Fruit fly (Drosophila melanogaster) whole organism, embryonic: ENCODE results near the gene Pgm1.

Experiments used
- BEAF-32 ChIP-seq: fragments of 200-800 bp; sonication (Bioruptor generic); optimal IDR thresholded peaks from 3 replicates; lab custom pipeline; 2017; ENCODE audit warnings: missing biosample characterization, missing genetic modification characterization, mild to moderate bottlenecking, moderate library complexity, missing genetic modification reagents
- CG11085 ChIP-seq: fragments of 200-800 bp; sonication (Bioruptor generic); IDR thresholded peaks from 2 replicates; pipeline ENCODE4 v1.3.6; 2022; ENCODE audit warnings: missing biosample characterization, missing genetic modification characterization
- CG11504 ChIP-seq: fragments of 200-800 bp; sonication (Bioruptor generic); optimal IDR thresholded peaks from 3 replicates; lab custom pipeline; 2019; ENCODE audit warnings: missing biosample characterization, mild to moderate bottlenecking, missing genetic modification characterization, moderate library complexity
- CG11723 ChIP-seq: fragments of 200-800 bp; sonication (Bioruptor generic); optimal IDR thresholded peaks from 2 replicates; lab custom pipeline; 2017; ENCODE audit warnings: missing biosample characterization, mild to moderate bottlenecking, missing genetic modification characterization
- CG12659 ChIP-seq: fragments of 200-800 bp; sonication (Bioruptor generic); optimal IDR thresholded peaks from 3 replicates; lab custom pipeline; 2017; ENCODE audit warnings: mild to moderate bottlenecking, missing biosample characterization, missing genetic modification reagents, missing genetic modification characterization
- CG13296 ChIP-seq: fragments of 200-800 bp; sonication (Bioruptor generic); optimal IDR thresholded peaks from 3 replicates; lab custom pipeline; 2018; ENCODE audit warnings: missing biosample characterization, mild to moderate bottlenecking, missing genetic modification characterization
- CG15601 ChIP-seq: fragments of 200-800 bp; sonication (Bioruptor generic); optimal IDR thresholded peaks from 3 replicates; lab custom pipeline; 2019; ENCODE audit warnings: missing biosample characterization, mild to moderate bottlenecking, missing genetic modification characterization, moderate library complexity
- CG16779 ChIP-seq: fragments of 200-800 bp; sonication (Bioruptor generic); IDR thresholded peaks from 2 replicates; pipeline ENCODE4 v1.3.6; 2022; ENCODE audit warnings: missing biosample characterization, missing genetic modification characterization
- CG17802 ChIP-seq: fragments of 200-800 bp; sonication (Bioruptor generic); optimal IDR thresholded peaks from 2 replicates; lab custom pipeline; 2018; ENCODE audit warnings: missing biosample characterization, mild to moderate bottlenecking, missing genetic modification characterization, moderate library complexity
- CG18011 ChIP-seq: fragments of 200-800 bp; sonication (Bioruptor generic); optimal IDR thresholded peaks from 2 replicates; lab custom pipeline; 2017; ENCODE audit warnings: missing biosample characterization, missing genetic modification characterization, mild to moderate bottlenecking, moderate library complexity, missing genotype
- CG2116 ChIP-seq: fragments of 200-800 bp; sonication (Bioruptor generic); optimal IDR thresholded peaks from 3 replicates; lab custom pipeline; 2018; ENCODE audit warnings: missing biosample characterization, mild to moderate bottlenecking, missing genetic modification characterization
- CG2889 ChIP-seq: fragments of 200-800 bp; sonication (Bioruptor generic); IDR thresholded peaks from 3 replicates; pipeline ENCODE4 v1.3.6; 2022; ENCODE audit warnings: missing biosample characterization, missing genetic modification characterization
- CG42726 ChIP-seq: fragments of 200-800 bp; sonication (Bioruptor generic); IDR thresholded peaks from 2 replicates; pipeline ENCODE4 v1.3.6; 2022; ENCODE audit warnings: missing biosample characterization, missing genetic modification characterization; ENCODE audit not compliant: partially characterized antibody
- CG4707 ChIP-seq: fragments of 200-800 bp; sonication (Bioruptor generic); optimal IDR thresholded peaks from 2 replicates; lab custom pipeline; 2018; ENCODE audit warnings: missing biosample characterization, mild to moderate bottlenecking, missing genetic modification characterization, moderate library complexity
- CG6854 ChIP-seq: fragments of 200-800 bp; sonication (Bioruptor generic); optimal IDR thresholded peaks from 3 replicates; lab custom pipeline; 2017; ENCODE audit warnings: missing biosample characterization, mild to moderate bottlenecking, missing genetic modification characterization
- CG8388 ChIP-seq: fragments of 200-800 bp; sonication (Bioruptor generic); optimal IDR thresholded peaks from 2 replicates; lab custom pipeline; 2019; ENCODE audit warnings: missing biosample characterization, mild to moderate bottlenecking, missing genetic modification characterization, moderate library complexity
- CG9797 ChIP-seq: fragments of 200-800 bp; sonication (Bioruptor generic); optimal IDR thresholded peaks from 3 replicates; lab custom pipeline; 2018; ENCODE audit warnings: missing biosample characterization, mild to moderate bottlenecking, missing genetic modification characterization
- CG9876 ChIP-seq: fragments of 200-800 bp; sonication (Bioruptor generic); optimal IDR thresholded peaks from 2 replicates; lab custom pipeline; 2016; ENCODE audit warnings: missing biosample characterization, missing genetic modification characterization
- Dll ChIP-seq: fragments of 200-800 bp; sonication (Bioruptor generic); IDR thresholded peaks from 4 replicates; pipeline ENCODE4 v1.3.6; 2022; ENCODE audit warnings: missing biosample characterization, missing genetic modification characterization; ENCODE audit not compliant: partially characterized antibody
- Dp ChIP-seq: fragments of 200-800 bp; sonication (Bioruptor generic); optimal IDR thresholded peaks from 2 replicates; lab custom pipeline; 2018; ENCODE audit warnings: missing biosample characterization, mild to moderate bottlenecking, missing genetic modification characterization, moderate library complexity
- ERR ChIP-seq: fragments of 200-800 bp; sonication (Bioruptor generic); optimal IDR thresholded peaks from 2 replicates; lab custom pipeline; 2016; ENCODE audit warnings: missing biosample characterization, missing genetic modification characterization
- Ets97D ChIP-seq: fragments of 200-800 bp; sonication (Bioruptor generic); optimal IDR thresholded peaks from 3 replicates; lab custom pipeline; 2016; ENCODE audit warnings: missing biosample characterization, missing genetic modification characterization
- Gug ChIP-seq: fragments of 200-800 bp; sonication (Bioruptor generic); IDR thresholded peaks from 4 replicates; pipeline ENCODE4 v1.3.6; 2022; ENCODE audit warnings: missing biosample characterization, missing genetic modification characterization
- Hmx ChIP-seq: fragments of 200-800 bp; sonication (Bioruptor generic); optimal IDR thresholded peaks from 2 replicates; lab custom pipeline; 2016; ENCODE audit warnings: missing biosample characterization, missing genetic modification characterization
- Hr51 ChIP-seq, 2 experiments: fragments of 200-800 bp; sonication (Bioruptor generic); optimal IDR thresholded peaks; 2 replicates in 1 of 2; 3 replicates in 1 of 2; lab custom pipeline; 2016 to 2018; ENCODE audit warnings: missing biosample characterization in 2 of 2, missing genetic modification characterization in 2 of 2, mild to moderate bottlenecking in 1 of 2, moderate library complexity in 1 of 2
- Mes4 ChIP-seq: fragments of 200-800 bp; sonication (Bioruptor generic); optimal IDR thresholded peaks from 2 replicates; lab custom pipeline; 2016; ENCODE audit warnings: missing biosample characterization, missing genetic modification characterization
- Myb ChIP-seq: fragments of 200-800 bp; sonication (Bioruptor generic); optimal IDR thresholded peaks from 2 replicates; lab custom pipeline; 2016; ENCODE audit warnings: missing biosample characterization, missing genetic modification characterization
- Pdp1 ChIP-seq, 2 experiments: fragments of 200-800 bp; sonication (Bioruptor generic); optimal IDR thresholded peaks; 3 replicates each; lab custom pipeline; 2016; ENCODE audit warnings: missing biosample characterization in 2 of 2, missing genetic modification characterization in 2 of 2, mild to moderate bottlenecking in 1 of 2, moderate library complexity in 1 of 2
- Rx ChIP-seq: fragments of 200-800 bp; sonication (Bioruptor generic); IDR thresholded peaks from 2 replicates; pipeline ENCODE4 v1.3.6; 2022; ENCODE audit warnings: missing biosample characterization, missing genetic modification characterization
- Sry-δ ChIP-seq: fragments of 200-800 bp; sonication (Bioruptor generic); optimal IDR thresholded peaks from 2 replicates; lab custom pipeline; 2016; ENCODE audit warnings: missing biosample characterization, missing genetic modification characterization
- Stat92E ChIP-seq, 3 experiments: fragments of >200 bp in 2 of 3; fragments of 200-800 bp in 1 of 3; sonication (Bioruptor generic) in 1 of 3; optimal IDR thresholded peaks; 2 replicates each; lab custom pipeline; 2017 to 2019; ENCODE audit warnings: missing biosample characterization in 3 of 3, missing genetic modification characterization in 3 of 3, mild to moderate bottlenecking in 1 of 3, moderate library complexity in 1 of 3
- bbx ChIP-seq: fragments of 200-800 bp; sonication (Bioruptor generic); IDR thresholded peaks from 2 replicates; pipeline ENCODE4 v1.3.6; 2022; ENCODE audit warnings: missing biosample characterization, missing genetic modification characterization; ENCODE audit not compliant: partially characterized antibody
- chm ChIP-seq: fragments of 200-800 bp; sonication (Bioruptor generic); IDR thresholded peaks from 2 replicates; pipeline ENCODE4 v1.3.6; 2022; ENCODE audit warnings: missing biosample characterization, missing genetic modification characterization
- danr ChIP-seq: fragments of 200-800 bp; sonication (Bioruptor generic); IDR thresholded peaks from 2 replicates; pipeline ENCODE4 v1.3.6; 2022; ENCODE audit warnings: missing biosample characterization, missing genetic modification characterization
- fd3F ChIP-seq: fragments of 200-800 bp; sonication (Bioruptor generic); optimal IDR thresholded peaks from 2 replicates; lab custom pipeline; 2018; ENCODE audit warnings: missing biosample characterization, mild to moderate bottlenecking, missing genetic modification characterization, moderate library complexity
- fd64A ChIP-seq: fragments of 200-800 bp; sonication (Bioruptor generic); optimal IDR thresholded peaks from 3 replicates; lab custom pipeline; 2018; ENCODE audit warnings: missing biosample characterization, mild to moderate bottlenecking, missing genetic modification characterization
- ftz-f1 ChIP-seq: fragments of 200-800 bp; sonication (Bioruptor generic); optimal IDR thresholded peaks from 2 replicates; lab custom pipeline; 2016; ENCODE audit warnings: missing biosample characterization, missing genetic modification characterization
- klu ChIP-seq: fragments of 200-800 bp; sonication (Bioruptor generic); IDR thresholded peaks from 2 replicates; pipeline ENCODE4 v1.3.6; 2022; ENCODE audit warnings: missing biosample characterization, missing genetic modification characterization
- lab ChIP-seq: fragments of 200-800 bp; sonication (Bioruptor generic); optimal IDR thresholded peaks from 3 replicates; lab custom pipeline; 2017; ENCODE audit warnings: missing biosample characterization, missing genetic modification characterization, mild to moderate bottlenecking, moderate library complexity, missing genetic modification reagents
- lbe ChIP-seq: fragments of 200-800 bp; sonication (Bioruptor generic); optimal IDR thresholded peaks from 2 replicates; lab custom pipeline; 2016; ENCODE audit warnings: missing biosample characterization, mild to moderate bottlenecking, missing genetic modification characterization
- lmd ChIP-seq: fragments of 200-800 bp; sonication (Bioruptor generic); IDR thresholded peaks from 2 replicates; pipeline ENCODE4 v1.3.6; 2022; ENCODE audit warnings: missing biosample characterization, missing genetic modification characterization
- mld ChIP-seq: fragments of 200-800 bp; sonication (Bioruptor generic); IDR thresholded peaks from 3 replicates; pipeline ENCODE4 v1.3.6; 2022; ENCODE audit warnings: missing biosample characterization, missing genetic modification characterization; ENCODE audit not compliant: partially characterized antibody
- peb ChIP-seq: fragments of 200-800 bp; sonication (Bioruptor generic); IDR thresholded peaks from 2 replicates; pipeline ENCODE4 v1.3.6; 2022; ENCODE audit warnings: missing biosample characterization, missing genetic modification characterization
- phol ChIP-seq: fragments of 200-800 bp; sonication (Bioruptor generic); optimal IDR thresholded peaks from 3 replicates; lab custom pipeline; 2018; ENCODE audit warnings: missing biosample characterization, mild to moderate bottlenecking, missing genetic modification characterization, moderate library complexity
- pita ChIP-seq: fragments of 200-800 bp; sonication (Bioruptor generic); optimal IDR thresholded peaks from 2 replicates; lab custom pipeline; 2017; ENCODE audit warnings: missing biosample characterization, mild to moderate bottlenecking, missing genetic modification characterization
- pzg ChIP-seq: fragments of 200-800 bp; sonication (Bioruptor generic); optimal IDR thresholded peaks from 3 replicates; lab custom pipeline; 2018; ENCODE audit warnings: missing biosample characterization, mild to moderate bottlenecking, missing genetic modification characterization, moderate library complexity
- row ChIP-seq: fragments of 200-800 bp; sonication (Bioruptor generic); IDR thresholded peaks from 3 replicates; pipeline ENCODE4 v1.3.6; 2022; ENCODE audit warnings: missing biosample characterization, missing genetic modification characterization
- sens ChIP-seq: fragments of 200-800 bp; sonication (Bioruptor generic); peaks from one replicate; lab custom pipeline; 2016; ENCODE audit warnings: missing biosample characterization, missing genetic modification characterization

Gene Pgm1

dm6 chr3L:16112069-16112820 lies 16.1 kb downstream of the Pgm1 start, which contains the start of gene Zn72D (continued):
- TF ChIP-seq CG17802 (tag; lab: Kevin White, UChicago) (no peak), fd3F (no peak), lbe (GFP tag; lab: Kevin White, UChicago) (no peak), peb (no peak), Gug (no peak), CG13296 (GFP tag; lab: Kevin White, UChicago) (no peak), Stat92E (GFP tag; optimal IDR thresholded peaks at IDR 0.05; lab: Kevin White, UChicago) (peak in 1 of 3 experiments; percentile 11), CG11723 (no peak), Dp (GFP tag; lab: Kevin White, UChicago) (peak; percentile 8), pita (GFP tag; lab: Kevin White, UChicago) (no peak), CG15601 (no peak), danr (GFP tag; lab: Robert Waterston, UW) (no peak), CG12659 (peak; percentile 22), CG16779 (GFP tag; lab: Robert Waterston, UW) (no peak), chm (GFP tag; lab: Robert Waterston, UW) (no peak), CG11085 (GFP tag; lab: Robert Waterston, UW) (no peak), Hmx (GFP tag; lab: Kevin White, UChicago) (no peak), klu (no peak), sens (peak; percentile 44), CG18011 (GFP tag; lab: Kevin White, UChicago) (no peak), pzg (GFP tag; lab: Kevin White, UChicago) (peak; percentile 53), mld (GFP tag; lab: Robert Waterston, UW) (0 out of 3 replicates have a peak, but pooled peaks have one; percentile 7), phol (tag; lab: Kevin White, UChicago) (peak; percentile 1), Dll (peak; percentile 45; the same call in 1 of the 4 replicates), row (GFP tag; lab: Robert Waterston, UW) (peak; percentile 28; the same call in 1 of the 3 replicates), Hr51 (GFP tag; optimal IDR thresholded peaks at IDR 0.05; lab: Kevin White, UChicago) (no peak), lmd (GFP tag; lab: Robert Waterston, UW) (no peak), lab (GFP tag; lab: Kevin White, UChicago) (no peak), Mes4 (GFP tag; lab: Kevin White, UChicago) (no peak), Ets97D (GFP tag; lab: Kevin White, UChicago) (peak; percentile 21), CG9797 (peak; percentile 60), Rx (GFP tag; lab: Robert Waterston, UW) (no peak), bbx (GFP tag; lab: Robert Waterston, UW) (no peak), CG2889 (GFP tag; lab: Robert Waterston, UW) (no peak), ftz-f1 (GFP tag; lab: Kevin White, UChicago) (no peak), fd64A (GFP tag; lab: Kevin White, UChicago) (no peak), Sry-δ (GFP tag; lab: Kevin White, UChicago) (peak; percentile 72), CG11504 (tag; lab: Kevin White, UChicago) (peak; percentile 68), CG42726 (GFP tag; lab: Robert Waterston, UW) (no peak), ERR (no peak), CG4707 (GFP tag; lab: Kevin White, UChicago) (no peak), CG2116 (GFP tag; lab: Kevin White, UChicago) (peak; percentile 26), Pdp1 (GFP tag; optimal IDR thresholded peaks at IDR 0.05; lab: Kevin White, UChicago) (no peak), BEAF-32 (peak; percentile 69), CG6854 (no peak), Myb (peak; percentile 77), CG8388 (GFP tag; lab: Kevin White, UChicago) (no peak), CG9876 (GFP tag; lab: Kevin White, UChicago) (no peak)
